Fruit fly (Drosophila melanogaster): ENCODE measurements around the gene polybromo.

Gene polybromo

DNA sequence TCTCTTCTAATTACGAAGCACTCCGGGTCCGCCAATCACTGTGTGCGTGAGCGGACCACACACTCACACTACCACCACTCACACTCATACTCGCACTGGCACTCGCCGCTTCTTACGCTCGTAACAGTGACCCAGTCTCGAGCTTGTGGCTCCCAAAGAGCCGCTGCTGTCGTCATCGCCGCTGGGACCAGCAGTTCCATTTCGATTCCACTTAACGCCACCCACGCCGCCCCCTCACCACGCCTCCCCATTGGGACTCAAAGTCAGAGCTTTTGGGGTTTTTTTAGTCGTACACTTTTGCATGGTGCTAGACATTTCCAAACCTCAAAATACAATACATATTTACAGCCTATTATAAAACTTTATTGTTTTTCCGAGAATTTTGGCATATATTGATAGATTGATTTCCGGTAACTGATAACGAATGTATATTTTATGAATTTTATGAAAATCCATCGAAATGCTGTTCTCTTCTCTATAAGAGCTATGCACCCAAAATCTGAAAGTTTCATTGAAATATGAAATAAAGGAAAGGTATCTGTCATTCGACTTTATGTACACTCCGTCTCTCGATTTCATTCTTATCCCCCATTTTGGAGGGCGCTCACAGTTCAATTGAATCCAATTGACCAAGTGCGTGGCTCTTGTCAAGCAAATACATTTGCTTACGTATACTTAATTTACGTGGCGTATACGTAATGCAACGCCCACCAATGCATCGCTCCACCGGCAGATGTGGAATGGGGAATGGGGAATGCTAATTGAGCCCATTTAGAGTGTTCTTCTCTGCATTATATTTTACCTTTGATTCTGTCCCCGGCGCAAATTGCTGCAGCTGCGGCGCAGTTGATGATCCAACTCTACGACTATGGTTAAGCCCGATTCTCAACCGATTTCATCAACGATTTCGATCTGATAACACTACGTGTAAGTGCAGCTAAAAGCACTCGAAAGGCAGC is 33.5 kb downstream of the polybromo start, which contains the start of gene CG42331 (continued):
- no peak for TF ChIP-seq danr (GFP tag; IDR thresholded peaks at IDR 0.05)
- TF ChIP-seq fd64A (GFP tag; optimal IDR thresholded peaks at IDR 0.05): no peak
- TF ChIP-seq Sox102F (GFP tag; optimal IDR thresholded peaks at IDR 0.05): peak; percentile 76
- no peak for TF ChIP-seq lbe (GFP tag; optimal IDR thresholded peaks at IDR 0.05)
- peak; percentile 6 for TF ChIP-seq CG16863 (GFP tag; optimal IDR thresholded peaks at IDR 0.05)
- TF ChIP-seq NfI (GFP tag; optimal IDR thresholded peaks at IDR 0.05): peak; percentile 38
- TF ChIP-seq Sox100B (GFP tag; optimal IDR thresholded peaks at IDR 0.05): peak; percentile 53
- peak; percentile 83 for TF ChIP-seq dysf (GFP tag; IDR thresholded peaks at IDR 0.05)
- TF ChIP-seq CG9609 (GFP tag; optimal IDR thresholded peaks at IDR 0.05): peak; percentile 18
- TF ChIP-seq Scr (GFP tag; IDR thresholded peaks at IDR 0.05; ENCODE audit: partially characterized antibody): no peak
- TF ChIP-seq CG11560 (tag; IDR thresholded peaks at IDR 0.05): no peak
- TF ChIP-seq yki (optimal IDR thresholded peaks at IDR 0.05): no peak
- peak; percentile 64 for TF ChIP-seq klu (GFP tag; IDR thresholded peaks at IDR 0.05)
- peak; percentile 38 for TF ChIP-seq CG6683 (GFP tag; optimal IDR thresholded peaks at IDR 0.05)
- no peak for TF ChIP-seq Lhr (GFP tag; optimal IDR thresholded peaks at IDR 0.05)
- TF ChIP-seq CG12769 (tag; optimal IDR thresholded peaks at IDR 0.05): peak; percentile 76
- TF ChIP-seq Hr39 (optimal IDR thresholded peaks at IDR 0.05): no peak
- TF ChIP-seq CG15073 (GFP tag; optimal IDR thresholded peaks at IDR 0.05): no peak
- TF ChIP-seq crol (GFP tag; IDR thresholded peaks at IDR 0.05): peak; percentile 89
- TF ChIP-seq CG15696 (tag; optimal IDR thresholded peaks at IDR 0.05): no peak
- TF ChIP-seq chinmo (GFP tag; IDR thresholded peaks at IDR 0.05; ENCODE audit: partially characterized antibody): peak; percentile 89
- TF ChIP-seq Taf1 (GFP tag; IDR thresholded peaks at IDR 0.05): no peak
- peak; percentile 78 for TF ChIP-seq lab (GFP tag; optimal IDR thresholded peaks at IDR 0.05)
- peak; percentile 81 for TF ChIP-seq CG30403 (GFP tag; optimal IDR thresholded peaks at IDR 0.05)
- peak; percentile 45 for TF ChIP-seq her (GFP tag; optimal IDR thresholded peaks at IDR 0.05)
- peak; percentile 29 for TF ChIP-seq Nf-YB (GFP tag; optimal IDR thresholded peaks at IDR 0.05)
- TF ChIP-seq Hr3 (GFP tag; optimal IDR thresholded peaks at IDR 0.05): peak; percentile 46
- peak; percentile 78 for TF ChIP-seq CG2120 (GFP tag; optimal IDR thresholded peaks at IDR 0.05)
- TF ChIP-seq bcd (GFP tag; optimal IDR thresholded peaks at IDR 0.05): peak; percentile 38
- TF ChIP-seq ac (GFP tag; optimal IDR thresholded peaks at IDR 0.05): no peak
- peak; percentile 45 to 51 for TF ChIP-seq chif (GFP tag; optimal IDR thresholded peaks at IDR 0.05)
- no peak for TF ChIP-seq CG32772 (GFP tag; IDR thresholded peaks at IDR 0.05)
- TF ChIP-seq Dref (GFP tag; IDR thresholded peaks at IDR 0.05): no peak
- TF ChIP-seq Elba2 (GFP tag; optimal IDR thresholded peaks at IDR 0.05): no peak
- TF ChIP-seq CG1603 (tag; optimal IDR thresholded peaks at IDR 0.05): peak; percentile 45
- no peak for TF ChIP-seq Kr (GFP tag; optimal IDR thresholded peaks at IDR 0.05)
- TF ChIP-seq CG18764 (GFP tag; optimal IDR thresholded peaks at IDR 0.05): peak; percentile 17
- TF ChIP-seq CG17912 (GFP tag; optimal IDR thresholded peaks at IDR 0.05): no peak
- no peak for TF ChIP-seq CG17328 (GFP tag; IDR thresholded peaks at IDR 0.05)
- TF ChIP-seq CG13123 (GFP tag; optimal IDR thresholded peaks at IDR 0.05): no peak
- no peak for TF ChIP-seq ab (GFP tag; optimal IDR thresholded peaks at IDR 0.05)
- TF ChIP-seq Gsc (GFP tag; IDR thresholded peaks at IDR 0.05): no peak
- no peak for TF ChIP-seq hb (GFP tag; IDR thresholded peaks at IDR 0.05; ENCODE audit: partially characterized antibody)
- peak; percentile 2 for TF ChIP-seq tin (GFP tag; optimal IDR thresholded peaks at IDR 0.05)
- TF ChIP-seq CG7839 (tag; optimal IDR thresholded peaks at IDR 0.05): peak; percentile 81
- TF ChIP-seq HLH3B (GFP tag; IDR thresholded peaks at IDR 0.05): peak; percentile 42; the same call in 1 of the 2 replicates
- TF ChIP-seq CG31441 (GFP tag; IDR thresholded peaks at IDR 0.05): peak; percentile 71
- TF ChIP-seq tll (GFP tag; optimal IDR thresholded peaks at IDR 0.05): no peak
- TF ChIP-seq CG13775 (GFP tag; optimal IDR thresholded peaks at IDR 0.05): peak; percentile 4
